Worm (Caenorhabditis elegans): ENCODE measurements around the gene F42A9.11.

- TF ChIP-seq W03F9.2 (tag; optimal IDR thresholded peaks at IDR 0.05), result no peak
- TF ChIP-seq dao-5 (tag; optimal IDR thresholded peaks at IDR 0.05), result no peak
Observed at ce11 chrIV:8617047-8617446, 10.4 kb upstream of the F42A9.11 start, which contains the start of the genes F42A9.7 and F42A9.3.
